Worm (Caenorhabditis elegans): Measurements from ENCODE around the gene nspc-18.

DNA sequence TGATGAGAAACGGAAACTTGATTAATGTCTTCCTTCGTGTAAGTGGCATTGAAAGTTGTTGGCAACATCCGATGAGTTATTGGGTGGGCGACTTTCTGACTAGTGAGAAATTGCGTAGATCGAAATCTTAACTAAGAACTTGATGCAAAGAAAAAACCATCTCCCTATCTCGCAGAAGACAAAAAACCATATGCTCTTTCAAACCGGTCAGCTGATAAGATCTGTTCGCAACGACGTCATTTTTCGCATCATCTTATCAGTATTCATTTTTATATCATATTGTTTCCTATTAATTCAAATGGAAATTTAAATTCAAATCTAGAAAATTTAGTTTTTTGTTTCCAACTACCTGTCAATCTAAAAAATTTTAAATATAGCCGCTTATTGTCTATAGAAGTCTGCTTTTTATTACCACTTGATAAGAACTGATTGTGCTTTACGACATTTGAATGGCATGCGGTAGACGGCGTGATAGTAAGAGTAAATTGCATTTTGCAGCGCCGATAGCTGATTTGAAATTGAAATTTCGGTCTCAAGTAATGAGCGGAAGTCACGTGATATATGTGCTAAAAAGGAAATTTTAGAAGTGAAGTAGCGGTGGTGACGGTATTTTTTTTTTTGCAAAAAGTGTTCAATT, 26.9 kb downstream of the nspc-18 start:
- TF ChIP-seq med-1 (GFP tag; optimal IDR thresholded peaks at IDR 0.05; ENCODE audit: insufficient read depth) = no peak
- TF ChIP-seq klf-2 (GFP tag; conservative IDR thresholded peaks at IDR 0.05) = no peak
- TF ChIP-seq ref-1 (GFP tag; conservative IDR thresholded peaks at IDR 0.05) = no peak
- no peak for TF ChIP-seq flt-1 (GFP tag; IDR thresholded peaks at IDR 0.05)
- TF ChIP-seq ztf-23 (GFP tag; IDR thresholded peaks at IDR 0.05) = no peak
- no peak for TF ChIP-seq ztf-29 (GFP tag; IDR thresholded peaks at IDR 0.05)
- no peak for TF ChIP-seq cog-1 (tag; optimal IDR thresholded peaks at IDR 0.05)
- no peak for TF ChIP-seq T22C8.4 (GFP tag; IDR thresholded peaks at IDR 0.05)
